Worm (Caenorhabditis elegans) whole organism, L4 larva: ENCODE data around the gene F56F10.2.

Experiments used
- Y105C5A.15 ChIP-seq: fragments of 200-800 bp; sonication (Bioruptor generic); IDR thresholded peaks from 2 replicates; pipeline ENCODE4 v1.3.6; 2022; ENCODE audit warnings: missing genetic modification characterization, missing compliant biosample characterization
- Y5F2A.4 ChIP-seq: fragments of 200-800 bp; sonication (Bioruptor generic); optimal IDR thresholded peaks from 2 replicates; lab custom pipeline; 2018; ENCODE audit warnings: mild to moderate bottlenecking, missing genetic modification characterization, missing compliant biosample characterization
- aha-1 ChIP-seq: fragments of 150-350 bp; peaks from one replicate; lab custom pipeline; 2014; ENCODE audit warnings: missing biosample characterization, missing genetic modification characterization
- ceh-20 ChIP-seq: fragments of 200-800 bp; sonication (Bioruptor generic); IDR thresholded peaks from 2 replicates; pipeline ENCODE4 v1.3.6; 2022; ENCODE audit warnings: missing genetic modification reagents, missing genetic modification characterization, missing compliant biosample characterization
- ceh-44 ChIP-seq: fragments of 200-800 bp; sonication (Bioruptor generic); IDR thresholded peaks from 2 replicates; pipeline ENCODE4 v1.3.6; 2022; ENCODE audit warnings: missing genetic modification reagents, missing genetic modification characterization, missing compliant biosample characterization
- cey-2 ChIP-seq: sonication (generic microtip); optimal IDR thresholded peaks from 3 replicates; lab custom pipeline; 2017; ENCODE audit warnings: missing genetic modification characterization, mild to moderate bottlenecking, missing compliant biosample characterization, antibody characterized with exemption, borderline replicate concordance; ENCODE audit not compliant: insufficient read depth
- daf-12 ChIP-seq: fragments of 150-350 bp; optimal IDR thresholded peaks from 2 replicates; lab custom pipeline; 2014; ENCODE audit warnings: missing biosample characterization, missing genetic modification reagents, missing genetic modification characterization
- daf-16 ChIP-seq, 3 experiments: sonication (generic microtip); optimal IDR thresholded peaks; 2 replicates each; lab custom pipeline; 2016 to 2017; ENCODE audit warnings: missing genetic modification characterization in 3 of 3, missing genetic modification reagents in 3 of 3, mild to moderate bottlenecking in 2 of 3, missing compliant biosample characterization in 2 of 3, missing biosample characterization in 1 of 3, moderate library complexity in 1 of 3
- dmd-6 ChIP-seq: fragments of 200-800 bp; sonication (Bioruptor generic); IDR thresholded peaks from 2 replicates; pipeline ENCODE4 v1.3.6; 2022; ENCODE audit warnings: missing genetic modification reagents, missing genetic modification characterization, missing compliant biosample characterization
- dmd-8 ChIP-seq: fragments of 200-800 bp; sonication (Bioruptor generic); IDR thresholded peaks from 2 replicates; pipeline ENCODE4 v1.3.6; 2022; ENCODE audit warnings: missing genetic modification characterization, missing compliant biosample characterization
- dpl-1 ChIP-seq: fragments of 150-350 bp; optimal IDR thresholded peaks from 2 replicates; lab custom pipeline; 2014; ENCODE audit warnings: missing biosample characterization, missing genetic modification reagents, missing genetic modification characterization
- duxl-1 ChIP-seq: sonication (generic microtip); optimal IDR thresholded peaks from 2 replicates; lab custom pipeline; 2016; ENCODE audit warnings: mild to moderate bottlenecking, missing genetic modification characterization, moderate library complexity, missing compliant biosample characterization; ENCODE audit not compliant: poor library complexity
- dve-1 ChIP-seq: sonication (generic microtip); optimal IDR thresholded peaks from 2 replicates; lab custom pipeline; 2017; ENCODE audit warnings: antibody characterized with exemption, mild to moderate bottlenecking, missing genetic modification characterization, missing compliant biosample characterization; ENCODE audit not compliant: insufficient read depth
- fkh-10 ChIP-seq: fragments of 150-350 bp; optimal IDR thresholded peaks from 2 replicates; lab custom pipeline; 2014; ENCODE audit warnings: missing biosample characterization, missing genetic modification reagents, missing genetic modification characterization
- hlh-11 ChIP-seq: fragments of 200-800 bp; sonication (Bioruptor generic); optimal IDR thresholded peaks from 2 replicates; lab custom pipeline; 2018; ENCODE audit warnings: mild to moderate bottlenecking, missing genetic modification characterization, missing compliant biosample characterization
- hmg-1.1 ChIP-seq: fragments of 200-800 bp; sonication (Bioruptor generic); IDR thresholded peaks from 2 replicates; pipeline ENCODE4 v1.3.6; 2022; ENCODE audit warnings: missing genetic modification reagents, missing genetic modification characterization, missing compliant biosample characterization
- lin-38 ChIP-seq: fragments of 200-800 bp; sonication (Bioruptor generic); IDR thresholded peaks from 2 replicates; pipeline ENCODE4 v1.3.6; 2022; ENCODE audit warnings: missing genetic modification reagents, missing genetic modification characterization, missing compliant biosample characterization
- lir-3 ChIP-seq: sonication (generic microtip); optimal IDR thresholded peaks from 2 replicates; lab custom pipeline; 2016; ENCODE audit warnings: mild to moderate bottlenecking, missing genetic modification characterization, missing compliant biosample characterization
- lsy-2 ChIP-seq, 2 experiments: fragments of 150-350 bp in 1 of 2; sonication (generic microtip) in 1 of 2; optimal IDR thresholded peaks; 2 replicates each; lab custom pipeline; 2014 to 2017; ENCODE audit warnings: missing biosample characterization in 2 of 2, missing genetic modification characterization in 2 of 2
- mdl-1 ChIP-seq, 2 experiments: fragments of 150-350 bp in 1 of 2; sonication (generic microtip) in 1 of 2; optimal IDR thresholded peaks; 2 replicates each; lab custom pipeline; 2014 to 2017; ENCODE audit warnings: missing biosample characterization in 2 of 2, missing genetic modification characterization in 2 of 2
- mes-2 ChIP-seq: sonication (generic microtip); optimal IDR thresholded peaks from 2 replicates; lab custom pipeline; 2016; ENCODE audit warnings: missing genotype, mild to moderate bottlenecking, missing genetic modification characterization, missing compliant biosample characterization; ENCODE audit not compliant: poor library complexity, severe bottlenecking
- mxl-3 ChIP-seq: fragments of 200-800 bp; sonication (Bioruptor generic); optimal IDR thresholded peaks from 2 replicates; lab custom pipeline; 2018; ENCODE audit warnings: mild to moderate bottlenecking, missing genetic modification characterization, missing compliant biosample characterization
- nhr-10 ChIP-seq: fragments of 150-350 bp; optimal IDR thresholded peaks from 2 replicates; lab custom pipeline; 2014; ENCODE audit warnings: missing biosample characterization, missing genetic modification characterization
- nhr-28 ChIP-seq: fragments of 150-350 bp; optimal IDR thresholded peaks from 2 replicates; lab custom pipeline; 2014; ENCODE audit warnings: missing biosample characterization, missing genetic modification characterization
- nhr-77 ChIP-seq: fragments of 150-350 bp; optimal IDR thresholded peaks from 2 replicates; lab custom pipeline; 2014; ENCODE audit warnings: missing biosample characterization, missing genetic modification characterization
- pqm-1 ChIP-seq: sonication (generic microtip); optimal IDR thresholded peaks from 2 replicates; lab custom pipeline; 2017; ENCODE audit warnings: missing biosample characterization, missing genetic modification characterization
- saeg-2 ChIP-seq: fragments of 200-800 bp; sonication (Bioruptor generic); IDR thresholded peaks from 2 replicates; pipeline ENCODE4 v1.3.6; 2022; ENCODE audit warnings: missing genetic modification reagents, missing genetic modification characterization, missing compliant biosample characterization
- sdz-12 ChIP-seq: fragments of 200-800 bp; sonication (Bioruptor generic); optimal IDR thresholded peaks from 2 replicates; lab custom pipeline; 2018; ENCODE audit warnings: mild to moderate bottlenecking, missing genetic modification characterization, missing compliant biosample characterization
- snpc-1.2 ChIP-seq: fragments of 200-800 bp; sonication (Bioruptor generic); IDR thresholded peaks from 2 replicates; pipeline ENCODE4 v1.3.6; 2022; ENCODE audit warnings: missing genetic modification reagents, missing genetic modification characterization, missing compliant biosample characterization
- snpc-4 ChIP-seq: fragments of 150-350 bp; optimal IDR thresholded peaks from 2 replicates; lab custom pipeline; 2014; ENCODE audit warnings: missing biosample characterization, missing genetic modification characterization
- tra-1 ChIP-seq: fragments of 200-800 bp; sonication (Bioruptor generic); IDR thresholded peaks from 2 replicates; pipeline ENCODE4 v1.3.6; 2022; ENCODE audit warnings: missing genetic modification reagents, missing genetic modification characterization, missing compliant biosample characterization
- unc-130 ChIP-seq: sonication (generic microtip); optimal IDR thresholded peaks from 2 replicates; lab custom pipeline; 2016; ENCODE audit warnings: missing genetic modification reagents, missing genetic modification characterization, missing compliant biosample characterization
- unc-62 ChIP-seq, 3 experiments: fragments of 150-350 bp in 1 of 3; sonication (generic microtip); optimal IDR thresholded peaks in 2 of 3; peaks in 1 of 3; 1 replicate in 1 of 3; 2 replicates in 2 of 3; lab custom pipeline; 2014 to 2017; ENCODE audit warnings: missing biosample characterization in 3 of 3, missing genetic modification characterization in 3 of 3, missing genetic modification reagents in 3 of 3, missing genotype in 1 of 3
- zfp-2 ChIP-seq: sonication (generic microtip); optimal IDR thresholded peaks from 2 replicates; lab custom pipeline; 2016; ENCODE audit warnings: mild to moderate bottlenecking, missing genetic modification characterization, missing compliant biosample characterization
- ztf-11 ChIP-seq: fragments of 150-350 bp; optimal IDR thresholded peaks from 2 replicates; lab custom pipeline; 2014; ENCODE audit warnings: missing biosample characterization, missing genetic modification characterization
- ztf-7 ChIP-seq: fragments of 150-350 bp; optimal IDR thresholded peaks from 2 replicates; lab custom pipeline; 2014; ENCODE audit warnings: missing biosample characterization, missing genetic modification characterization

Gene F56F10.2

DNA sequence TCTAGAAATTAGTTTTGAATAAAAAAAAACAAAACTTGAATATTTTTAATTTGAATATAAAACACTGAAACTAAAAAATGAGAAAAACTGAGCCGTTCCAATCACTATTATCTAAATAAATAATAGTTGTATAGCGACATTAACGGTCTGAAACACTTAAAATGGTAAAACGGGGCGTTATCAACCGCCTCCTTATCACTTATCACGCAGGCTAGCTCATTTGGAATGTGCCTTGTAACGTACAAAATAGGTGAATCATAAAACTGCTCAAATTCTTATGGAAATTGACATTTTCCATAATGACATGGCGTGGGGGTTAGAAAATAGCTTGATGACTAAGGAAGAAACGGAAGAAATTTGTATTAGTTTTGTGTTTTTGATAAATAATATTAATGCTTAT lies 43.5 kb upstream of the F56F10.2 start, which contains the start of gene ifd-2 (continued):
- no peak for TF ChIP-seq duxl-1
- no peak for TF ChIP-seq ztf-11 (tag; lab: Kevin White, UChicago)
- no peak for TF ChIP-seq dpl-1 (GFP tag; lab: Kevin White, UChicago)
- TF ChIP-seq snpc-1.2 (GFP tag; lab: Robert Waterston, UW) = no peak
- no peak for TF ChIP-seq Y5F2A.4 (GFP tag; lab: Kevin White, UChicago)
- TF ChIP-seq ceh-44 (GFP tag; lab: Robert Waterston, UW) = no peak
- no peak for TF ChIP-seq lsy-2 (tag; optimal IDR thresholded peaks at IDR 0.05; lab: Kevin White, UChicago)
- no peak for TF ChIP-seq unc-130 (GFP tag; lab: Kevin White, UChicago)
- TF ChIP-seq sdz-12 (GFP tag; lab: Kevin White, UChicago) = no peak
- no peak for TF ChIP-seq daf-12 (tag; lab: Kevin White, UChicago)
- TF ChIP-seq fkh-10 = no peak
- peak; percentile 53 for TF ChIP-seq nhr-28 (tag; lab: Kevin White, UChicago)
- TF ChIP-seq lir-3 (tag; lab: Kevin White, UChicago) = no peak
- peak; percentile 1 for TF ChIP-seq mes-2 (tag; lab: Kevin White, UChicago)
- no peak for TF ChIP-seq daf-16 (GFP tag; optimal IDR thresholded peaks at IDR 0.05; lab: Kevin White, UChicago)
- TF ChIP-seq daf-16 (tag; optimal IDR thresholded peaks at IDR 0.05; lab: Kevin White, UChicago) = peak; percentile 55
- no peak for TF ChIP-seq nhr-10 (tag; lab: Kevin White, UChicago)
- no peak for TF ChIP-seq mxl-3 (GFP tag; lab: Kevin White, UChicago)
- TF ChIP-seq Y105C5A.15 (GFP tag; lab: Robert Waterston, UW) = no peak

DNA sequence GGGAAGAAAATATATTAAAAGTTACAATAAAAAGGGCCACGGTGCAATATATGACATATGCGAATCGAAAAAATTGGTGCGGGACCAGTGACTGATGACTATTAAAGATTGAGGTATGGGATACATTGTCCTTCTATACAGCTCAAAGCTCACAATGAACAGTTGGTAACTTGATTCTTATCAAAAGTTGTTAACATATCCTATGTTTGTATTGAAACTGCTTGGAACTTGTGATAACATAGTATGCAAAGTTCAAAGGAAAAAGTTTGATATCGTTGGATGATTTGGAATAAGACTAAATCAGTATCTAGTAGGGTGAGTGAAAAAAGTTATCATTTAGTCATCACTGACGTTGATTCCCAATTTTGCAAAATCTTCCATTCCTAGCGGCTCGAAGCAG lies 41.4 kb upstream of the F56F10.2 start:
- TF ChIP-seq unc-62 (GFP tag; optimal IDR thresholded peaks at IDR 0.05 in 1 of 2; lab: Kevin White, UChicago) (peak in 1 of 2 experiments; percentile 64), unc-62 (tag; optimal IDR thresholded peaks at IDR 0.05; lab: Kevin White, UChicago) (no peak), aha-1 (tag; lab: Kevin White, UChicago) (peak; percentile 83), mdl-1 (tag; optimal IDR thresholded peaks at IDR 0.05; lab: Kevin White, UChicago) (no peak)
- TF ChIP-seq, all 104 proteins: peak for 2

ce11 chrX:823736-824135 lies 35.7 kb upstream of the F56F10.2 start:
- TF ChIP-seq duxl-1 = no peak
- TF ChIP-seq cey-2 (tag; lab: Kevin White, UChicago) = no peak
- no peak for TF ChIP-seq snpc-4 (tag; lab: Kevin White, UChicago)
- no peak for TF ChIP-seq Y105C5A.15 (GFP tag; lab: Robert Waterston, UW)
- TF ChIP-seq dmd-6 (GFP tag; lab: Robert Waterston, UW) = peak; percentile 80
- no peak for TF ChIP-seq ceh-20 (GFP tag; lab: Robert Waterston, UW)
- peak; percentile 94 for TF ChIP-seq nhr-28 (tag; lab: Kevin White, UChicago)
- TF ChIP-seq dmd-8 (GFP tag; lab: Robert Waterston, UW) = no peak
- 0 out of 2 replicates have a peak, but pooled peaks have one; percentile 17 for TF ChIP-seq tra-1
- TF ChIP-seq aha-1 (tag; lab: Kevin White, UChicago) = peak; percentile 81
- TF ChIP-seq hlh-11 = peak; percentile 74
- TF ChIP-seq dve-1 (tag; lab: Kevin White, UChicago) = peak; percentile 59
- no peak for TF ChIP-seq zfp-2 (tag; lab: Kevin White, UChicago)
- no peak for TF ChIP-seq ztf-7 (tag; lab: Kevin White, UChicago)
- TF ChIP-seq lin-38 = no peak
- TF ChIP-seq saeg-2 (GFP tag; lab: Robert Waterston, UW) = no peak
- TF ChIP-seq daf-16 (GFP tag; optimal IDR thresholded peaks at IDR 0.05; lab: Kevin White, UChicago) = no peak
- TF ChIP-seq daf-16 (tag; optimal IDR thresholded peaks at IDR 0.05; lab: Kevin White, UChicago) = peak; percentile 99
- TF ChIP-seq hmg-1.1 = no peak
- TF ChIP-seq nhr-77 (tag; lab: Kevin White, UChicago) = peak; percentile 87
- peak; percentile 66 for TF ChIP-seq pqm-1 (tag; lab: Kevin White, UChicago)
